Worm (Caenorhabditis elegans): ENCODE results near the gene rol-6.
A peak's percentile ranks its signal among the peaks of the same experiment; 100 is the strongest.

rol-6 gene

ce11 chrII:8716231-8716878 lies 16.5 kb upstream of the rol-6 start, which contains the start of the genes cyn-11 and T01B7.5:
TSS of gene cyn-11 (minus strand) at chrII:8716281.
TSS of gene T01B7.5 (plus strand) at chrII:8716828.
- no peak for TF ChIP-seq ceh-13 (GFP tag; optimal IDR thresholded peaks at IDR 0.05)
- TF ChIP-seq aly-1 (tag; optimal IDR thresholded peaks at IDR 0.05) = no peak
- TF ChIP-seq ets-7 (tag; optimal IDR thresholded peaks at IDR 0.05) = no peak
- peak; percentile 20 for TF ChIP-seq hmbx-1 (tag; optimal IDR thresholded peaks at IDR 0.05)
- peak; percentile 46 for TF ChIP-seq F13C5.2 (tag; optimal IDR thresholded peaks at IDR 0.05)
- TF ChIP-seq ceh-36 (tag; optimal IDR thresholded peaks at IDR 0.05) = no peak
- no peak for TF ChIP-seq tbx-11 (GFP tag; IDR thresholded peaks at IDR 0.05)
- TF ChIP-seq scrt-1 (GFP tag; IDR thresholded peaks at IDR 0.05) = no peak
- TF ChIP-seq flt-1 (GFP tag; IDR thresholded peaks at IDR 0.05) = no peak
- no peak for TF ChIP-seq tbx-37 (GFP tag; conservative IDR thresholded peaks at IDR 0.05)
- no peak for TF ChIP-seq ama-1 (optimal IDR thresholded peaks at IDR 0.05)
- TF ChIP-seq tra-4 (tag; optimal IDR thresholded peaks at IDR 0.05) = no peak
- TF ChIP-seq sea-1 (GFP tag; conservative IDR thresholded peaks at IDR 0.05) = 0 out of 2 replicates have a peak, but pooled peaks have one; percentile 29
- no peak for TF ChIP-seq hmg-4 (GFP tag; optimal IDR thresholded peaks at IDR 0.05)
- no peak for TF ChIP-seq B0310.2 (tag; optimal IDR thresholded peaks at IDR 0.05)
- TF ChIP-seq hnd-1 (tag; optimal IDR thresholded peaks at IDR 0.05) = peak; percentile 7
- no peak for TF ChIP-seq pes-1 (GFP tag; IDR thresholded peaks at IDR 0.05)

- TF ChIP-seq scrt-1 (GFP tag; IDR thresholded peaks at IDR 0.05) = no peak
- no peak for TF ChIP-seq hmbx-1 (tag; optimal IDR thresholded peaks at IDR 0.05)
- TF ChIP-seq ama-1 (optimal IDR thresholded peaks at IDR 0.05) = no peak
- no peak for TF ChIP-seq tbx-37 (GFP tag; conservative IDR thresholded peaks at IDR 0.05)
- no peak for TF ChIP-seq ceh-13 (GFP tag; optimal IDR thresholded peaks at IDR 0.05)
- TF ChIP-seq flt-1 (GFP tag; IDR thresholded peaks at IDR 0.05) = no peak
Measured at ce11 chrII:8717579-8717978, 15.3 kb upstream of the rol-6 start.

ce11 chrII:8721955-8722524 lies 10.8 kb upstream of the rol-6 start, which contains the start of gene trcs-2:
TSS of gene trcs-2 (plus strand) at chrII:8722474.
- no peak for TF ChIP-seq F13C5.2 (tag; optimal IDR thresholded peaks at IDR 0.05)
- no peak for TF ChIP-seq pes-1 (GFP tag; IDR thresholded peaks at IDR 0.05)
- no peak for TF ChIP-seq tra-4 (tag; optimal IDR thresholded peaks at IDR 0.05)
- no peak for TF ChIP-seq aly-1 (tag; optimal IDR thresholded peaks at IDR 0.05)

ce11 chrII:8726700-8727099 lies 6.2 kb upstream of the rol-6 start, which contains the start of gene T01B7.9:
TSS of gene T01B7.9 (minus strand) at chrII:8726800.
- TF ChIP-seq tra-4 (tag; optimal IDR thresholded peaks at IDR 0.05) (no peak), ets-7 (tag; optimal IDR thresholded peaks at IDR 0.05) (no peak), B0310.2 (tag; optimal IDR thresholded peaks at IDR 0.05) (no peak), hmbx-1 (tag; optimal IDR thresholded peaks at IDR 0.05) (no peak), ceh-13 (GFP tag; optimal IDR thresholded peaks at IDR 0.05) (no peak), hmg-4 (GFP tag; optimal IDR thresholded peaks at IDR 0.05) (no peak), scrt-1 (GFP tag; IDR thresholded peaks at IDR 0.05) (no peak), ama-1 (optimal IDR thresholded peaks at IDR 0.05) (no peak), sea-1 (GFP tag; conservative IDR thresholded peaks at IDR 0.05) (no peak), tbx-37 (GFP tag; conservative IDR thresholded peaks at IDR 0.05) (no peak), ceh-36 (tag; optimal IDR thresholded peaks at IDR 0.05) (no peak), tbx-11 (GFP tag; IDR thresholded peaks at IDR 0.05) (no peak), hnd-1 (tag; optimal IDR thresholded peaks at IDR 0.05) (no peak), F13C5.2 (tag; optimal IDR thresholded peaks at IDR 0.05) (no peak), flt-1 (GFP tag; IDR thresholded peaks at IDR 0.05) (no peak), pes-1 (GFP tag; IDR thresholded peaks at IDR 0.05) (no peak), aly-1 (tag; optimal IDR thresholded peaks at IDR 0.05) (no peak)

ce11 chrII:8730281-8730680 lies 2.6 kb upstream of the rol-6 start:
- no peak for TF ChIP-seq hmg-4 (GFP tag; optimal IDR thresholded peaks at IDR 0.05)
- TF ChIP-seq B0310.2 (tag; optimal IDR thresholded peaks at IDR 0.05) = no peak

- TF ChIP-seq hnd-1 (tag; optimal IDR thresholded peaks at IDR 0.05) (no peak), B0310.2 (tag; optimal IDR thresholded peaks at IDR 0.05) (no peak), hmbx-1 (tag; optimal IDR thresholded peaks at IDR 0.05) (no peak), ama-1 (optimal IDR thresholded peaks at IDR 0.05) (no peak)
Measured at ce11 chrII:8730960-8731693, 1.7 kb upstream of the rol-6 start.

- no peak for TF ChIP-seq flt-1 (GFP tag; IDR thresholded peaks at IDR 0.05)
- no peak for TF ChIP-seq ceh-13 (GFP tag; optimal IDR thresholded peaks at IDR 0.05)
- TF ChIP-seq F13C5.2 (tag; optimal IDR thresholded peaks at IDR 0.05) = no peak
- TF ChIP-seq aly-1 (tag; optimal IDR thresholded peaks at IDR 0.05) = no peak
- TF ChIP-seq tbx-37 (GFP tag; conservative IDR thresholded peaks at IDR 0.05) = no peak
- TF ChIP-seq hmbx-1 (tag; optimal IDR thresholded peaks at IDR 0.05) = no peak
- no peak for TF ChIP-seq ceh-36 (tag; optimal IDR thresholded peaks at IDR 0.05)
- TF ChIP-seq tra-4 (tag; optimal IDR thresholded peaks at IDR 0.05) = no peak
- no peak for TF ChIP-seq ama-1 (optimal IDR thresholded peaks at IDR 0.05)
- no peak for TF ChIP-seq tbx-11 (GFP tag; IDR thresholded peaks at IDR 0.05)
- TF ChIP-seq B0310.2 (tag; optimal IDR thresholded peaks at IDR 0.05) = no peak
- TF ChIP-seq hmg-4 (GFP tag; optimal IDR thresholded peaks at IDR 0.05) = no peak
- TF ChIP-seq pes-1 (GFP tag; IDR thresholded peaks at IDR 0.05) = no peak
- TF ChIP-seq scrt-1 (GFP tag; IDR thresholded peaks at IDR 0.05) = no peak
- TF ChIP-seq ets-7 (tag; optimal IDR thresholded peaks at IDR 0.05) = no peak
- TF ChIP-seq sea-1 (GFP tag; conservative IDR thresholded peaks at IDR 0.05) = no peak
- TF ChIP-seq hnd-1 (tag; optimal IDR thresholded peaks at IDR 0.05) = no peak
Measured at ce11 chrII:8731736-8732229, 1.1 kb upstream of the rol-6 start.

All from whole organism, early embryonic.